Fruit fly (Drosophila melanogaster): ENCODE data around the gene CG8031.

Gene CG8031

dm6 chr3R:13012351-13012750, 1.2 kb upstream of the CG8031 start (continued):
- peak; percentile 3 for TF ChIP-seq az2 (GFP tag; optimal IDR thresholded peaks at IDR 0.05)
- TF ChIP-seq Opbp (GFP tag; IDR thresholded peaks at IDR 0.05; ENCODE audit: partially characterized antibody): no peak
- peak; percentile 65 for TF ChIP-seq gsb (GFP tag; IDR thresholded peaks at IDR 0.05)
- peak; percentile 59 for TF ChIP-seq Meics (GFP tag; optimal IDR thresholded peaks at IDR 0.05)
- no peak for TF ChIP-seq cad (GFP tag; optimal IDR thresholded peaks at IDR 0.05)
- TF ChIP-seq CG12942 (GFP tag; optimal IDR thresholded peaks at IDR 0.05): peak; percentile 49
- no peak for TF ChIP-seq sima (GFP tag; optimal IDR thresholded peaks at IDR 0.05)
- TF ChIP-seq NC2α (GFP tag; optimal IDR thresholded peaks at IDR 0.05): no peak
- TF ChIP-seq CG3847 (GFP tag; IDR thresholded peaks at IDR 0.05): peak; percentile 52
- TF ChIP-seq CG15073 (GFP tag; optimal IDR thresholded peaks at IDR 0.05): no peak
- TF ChIP-seq Bteb2 (GFP tag; optimal IDR thresholded peaks at IDR 0.05): no peak
- TF ChIP-seq caup (GFP tag; optimal IDR thresholded peaks at IDR 0.05; ENCODE audit: severe bottlenecking): peak; percentile 53
- TF ChIP-seq CG2712 (tag; optimal IDR thresholded peaks at IDR 0.05): peak; percentile 36
- peak; percentile 52 to 69 for TF ChIP-seq Hr51 (GFP tag; optimal IDR thresholded peaks at IDR 0.05)
- no peak for TF ChIP-seq tio (GFP tag; optimal IDR thresholded peaks at IDR 0.05)
- TF ChIP-seq Rfx (GFP tag; IDR thresholded peaks at IDR 0.05): peak; percentile 75
- peak; percentile 67 for TF ChIP-seq CG9932 (GFP tag; IDR thresholded peaks at IDR 0.05)
- TF ChIP-seq HmgZ (tag; optimal IDR thresholded peaks at IDR 0.05): no peak
- TF ChIP-seq CG9876 (GFP tag; optimal IDR thresholded peaks at IDR 0.05): peak; percentile 32
- TF ChIP-seq CG18476 (GFP tag; optimal IDR thresholded peaks at IDR 0.05): no peak
- TF ChIP-seq CG13424 (tag; optimal IDR thresholded peaks at IDR 0.05): peak; percentile 54
- TF ChIP-seq Sox100B (GFP tag; optimal IDR thresholded peaks at IDR 0.05): no peak
- peak; percentile 68 for TF ChIP-seq sqz (GFP tag; optimal IDR thresholded peaks at IDR 0.05)
- TF ChIP-seq CG6813 (GFP tag; optimal IDR thresholded peaks at IDR 0.05): peak; percentile 46
- peak; percentile 66 for TF ChIP-seq CG1647 (GFP tag; optimal IDR thresholded peaks at IDR 0.05)
- TF ChIP-seq bsh (GFP tag; optimal IDR thresholded peaks at IDR 0.05): peak in 1 of 2 experiments; percentile 45
- TF ChIP-seq ttk (GFP tag; IDR thresholded peaks at IDR 0.05): peak; percentile 61; the same call in 1 of the 2 replicates
- no peak for TF ChIP-seq CG6254 (GFP tag; optimal IDR thresholded peaks at IDR 0.05)
- no peak for TF ChIP-seq cato (GFP tag; optimal IDR thresholded peaks at IDR 0.05; ENCODE audit: borderline replicate concordance)
- TF ChIP-seq Oli (tag; optimal IDR thresholded peaks at IDR 0.05): peak; percentile 38
- TF ChIP-seq seq (GFP tag; IDR thresholded peaks at IDR 0.05): no peak
- peak; percentile 55 for TF ChIP-seq CoRest (tag; optimal IDR thresholded peaks at IDR 0.05)
- TF ChIP-seq CG1603 (tag; optimal IDR thresholded peaks at IDR 0.05): peak; percentile 72
- TF ChIP-seq Dp (GFP tag; optimal IDR thresholded peaks at IDR 0.05): no peak
- TF ChIP-seq dan (GFP tag; IDR thresholded peaks at IDR 0.05): no peak
- no peak for TF ChIP-seq CG34224 (GFP tag; IDR thresholded peaks at IDR 0.05; ENCODE audit: partially characterized antibody)
- TF ChIP-seq C15 (GFP tag; IDR thresholded peaks at IDR 0.05): no peak
- TF ChIP-seq esg (GFP tag; conservative IDR thresholded peaks at IDR 0.05): peak; percentile 51
- TF ChIP-seq BtbVII (GFP tag; optimal IDR thresholded peaks at IDR 0.05): peak; percentile 44
- peak; percentile 74; the same call in 2 of the 3 replicates for TF ChIP-seq sr (GFP tag; IDR thresholded peaks at IDR 0.05)
- TF ChIP-seq wek (GFP tag; optimal IDR thresholded peaks at IDR 0.05): peak; percentile 27
- peak; percentile 59 for TF ChIP-seq NK7.1 (GFP tag; optimal IDR thresholded peaks at IDR 0.05)
- TF ChIP-seq dysf (GFP tag; IDR thresholded peaks at IDR 0.05): peak; percentile 77
- TF ChIP-seq CG6689 (GFP tag; IDR thresholded peaks at IDR 0.05): peak; percentile 53; the same call in 1 of the 2 replicates
- peak; percentile 56 for TF ChIP-seq p53 (GFP tag; optimal IDR thresholded peaks at IDR 0.05)
- TF ChIP-seq ap (GFP tag; IDR thresholded peaks at IDR 0.05): peak; percentile 62
- TF ChIP-seq Hsf (GFP tag; optimal IDR thresholded peaks at IDR 0.05): peak; percentile 44
- no peak for TF ChIP-seq hb (GFP tag; IDR thresholded peaks at IDR 0.05; ENCODE audit: partially characterized antibody)
- TF ChIP-seq CG1602 (GFP tag; optimal IDR thresholded peaks at IDR 0.05): peak; percentile 26
